Worm (Caenorhabditis elegans) whole organism, L4/young adult: ENCODE measurements around the gene irld-61.

Experiments
- W03F9.2 ChIP-seq: fragments of 150-350 bp; optimal IDR thresholded peaks from 2 replicates; lab custom pipeline; 2014; ENCODE audit warnings: missing biosample characterization, missing genetic modification characterization
- dao-5 ChIP-seq: sonication (generic microtip); optimal IDR thresholded peaks from 2 replicates; lab custom pipeline; 2016; ENCODE audit warnings: missing genotype, missing genetic modification characterization, moderate library complexity, missing compliant biosample characterization
- him-1 ChIP-seq: sonication (generic microtip); optimal IDR thresholded peaks from 2 replicates; lab custom pipeline; 2016; ENCODE audit warnings: missing genotype, missing genetic modification reagents, missing genetic modification characterization, missing compliant biosample characterization

The irld-61 gene

DNA sequence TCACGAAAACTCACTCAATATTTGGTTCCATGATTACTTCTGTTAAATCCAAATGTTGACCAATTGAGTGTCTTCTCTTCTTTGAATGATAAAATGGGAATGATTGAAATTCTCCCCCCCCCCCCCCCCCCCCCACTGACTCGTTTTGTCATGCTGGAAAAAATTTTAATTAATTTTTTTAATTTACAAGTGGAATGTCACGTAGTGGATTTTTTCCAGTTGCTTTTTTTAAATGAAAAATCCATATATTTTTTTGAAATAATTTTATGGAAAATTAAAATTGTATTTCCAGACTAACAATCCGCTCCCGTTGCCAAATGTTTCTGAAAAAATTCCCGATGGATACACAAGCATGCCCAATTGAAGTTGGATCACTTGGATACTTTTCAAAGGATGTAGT lies 25.1 kb downstream of the irld-61 start, which contains the start of gene BE10.1:
BE10.1 (minus strand) TSS at position 101 of the 400 bp plus-strand sequence.
- no peak for TF ChIP-seq dao-5 (tag; lab: Kevin White, UChicago)
- TF ChIP-seq W03F9.2 (tag; lab: Kevin White, UChicago), result no peak
- TF ChIP-seq him-1 (tag; lab: Kevin White, UChicago), result no peak

DNA sequence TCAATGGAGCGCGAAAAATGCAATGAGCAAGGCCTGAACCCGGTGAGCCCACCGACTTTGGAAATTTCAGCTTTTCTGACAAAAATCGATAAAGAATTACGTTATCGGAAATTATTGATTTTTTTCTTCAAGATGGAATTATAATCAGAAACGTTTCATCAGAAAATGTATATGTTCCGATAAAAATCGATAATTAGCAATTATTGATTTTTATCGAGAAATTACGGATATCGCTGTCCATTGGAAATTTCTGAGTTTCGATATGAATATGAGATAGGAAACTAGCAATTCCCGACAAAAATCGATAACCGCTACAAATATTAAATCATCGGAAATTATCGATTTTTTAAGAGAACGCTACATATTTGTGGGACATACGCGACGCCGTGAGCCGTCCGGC lies 29.8 kb downstream of the irld-61 start:
- TF ChIP-seq dao-5 (tag; lab: Kevin White, UChicago) (no peak), W03F9.2 (tag; lab: Kevin White, UChicago) (no peak), him-1 (tag; lab: Kevin White, UChicago) (no peak)

DNA sequence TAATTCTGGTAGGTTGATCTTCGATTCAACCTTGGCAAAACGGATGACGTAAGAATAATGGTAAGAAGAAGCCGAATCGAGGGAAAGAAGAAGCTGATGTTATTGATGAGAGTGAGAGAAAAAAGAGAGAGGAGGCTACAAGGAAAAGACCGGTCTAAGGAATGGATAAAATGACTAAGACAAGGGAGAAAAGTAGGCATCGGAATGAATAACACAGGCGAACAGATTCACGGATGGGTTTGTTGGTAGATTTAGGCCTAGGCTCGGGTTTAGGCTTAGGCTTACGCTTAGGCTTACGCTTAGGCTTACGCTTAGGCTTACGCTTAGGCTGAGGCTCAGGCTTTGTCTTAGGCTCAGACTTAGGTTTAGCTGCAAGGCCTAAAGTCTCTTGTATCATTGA lies 34.1 kb downstream of the irld-61 start, which contains the start of gene agmo-1:
agmo-1 (minus strand) TSS at position 101 of the 400 bp plus-strand sequence.
- TF ChIP-seq dao-5 (tag; lab: Kevin White, UChicago) (no peak), him-1 (tag; lab: Kevin White, UChicago) (no peak), W03F9.2 (tag; lab: Kevin White, UChicago) (no peak)

DNA sequence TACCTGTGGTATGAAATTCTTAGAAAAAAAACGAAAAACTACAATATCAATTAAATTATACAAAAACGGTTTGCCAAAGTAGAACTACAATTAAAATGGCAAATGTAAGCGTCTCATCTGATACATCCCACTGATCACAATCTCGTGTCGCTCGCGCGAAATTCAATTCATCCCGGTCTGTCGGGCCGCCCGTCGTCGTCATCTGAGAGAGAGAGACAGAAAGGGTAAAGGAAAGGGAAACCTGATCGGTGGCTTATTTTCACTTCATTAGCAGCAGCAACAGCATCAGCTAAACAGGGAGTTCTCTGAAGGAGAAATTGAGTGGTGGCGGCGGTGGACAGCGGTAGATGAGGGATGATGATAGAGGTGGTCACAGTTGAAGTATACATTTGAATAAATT lies 36.2 kb downstream of the irld-61 start:
- TF ChIP-seq W03F9.2 (tag; lab: Kevin White, UChicago), result no peak
- TF ChIP-seq dao-5 (tag; lab: Kevin White, UChicago), result no peak
- TF ChIP-seq him-1 (tag; lab: Kevin White, UChicago), result no peak

DNA sequence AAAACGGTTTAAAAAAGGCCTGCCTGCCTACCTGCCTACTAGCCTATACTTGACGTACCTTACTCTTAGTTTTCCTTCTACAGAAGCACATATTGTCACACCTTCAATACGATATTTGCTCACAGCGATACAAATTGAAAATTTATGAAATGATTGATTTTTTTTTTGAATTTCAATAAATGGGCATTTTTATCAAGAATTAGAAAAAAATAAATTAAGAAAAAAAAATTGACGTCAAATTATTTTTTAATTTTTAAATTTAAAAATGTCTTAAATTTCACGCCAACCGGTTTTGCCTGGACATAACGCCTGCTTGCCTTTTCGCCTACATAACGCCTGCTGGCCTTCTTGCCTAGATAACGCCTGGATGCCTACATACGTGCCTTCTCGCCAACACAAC lies 42.4 kb downstream of the irld-61 start, which contains the start of gene BE10.5:
BE10.5 (minus strand) TSS at position 101 of the 400 bp plus-strand sequence.
- TF ChIP-seq dao-5 (tag; lab: Kevin White, UChicago), result no peak
- TF ChIP-seq W03F9.2 (tag; lab: Kevin White, UChicago), result no peak
- no peak for TF ChIP-seq him-1 (tag; lab: Kevin White, UChicago)

DNA sequence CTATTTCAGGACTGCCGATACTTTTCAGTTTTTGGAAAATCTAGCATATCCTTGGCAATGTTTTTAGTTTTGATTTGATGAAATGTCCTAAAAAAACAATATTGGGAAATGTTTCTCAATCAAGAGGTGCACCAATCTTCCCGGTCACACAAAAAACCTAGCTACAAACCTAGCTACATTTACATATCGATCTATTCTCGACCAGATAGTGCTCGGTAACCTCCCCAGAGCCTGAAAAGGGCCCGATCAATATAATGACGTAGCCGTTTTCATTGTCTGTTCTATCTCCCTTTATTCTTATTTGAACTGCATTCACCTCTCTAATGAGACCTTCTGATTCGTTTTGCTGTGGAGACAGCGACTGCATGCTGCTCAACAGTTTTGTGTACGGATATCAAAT lies 43.4 kb downstream of the irld-61 start, which contains the start of gene BE10.3:
BE10.3 (plus strand) TSS at position 301 of the 400 bp plus-strand sequence.
- TF ChIP-seq him-1 (tag; lab: Kevin White, UChicago) (no peak), dao-5 (tag; lab: Kevin White, UChicago) (no peak), W03F9.2 (tag; lab: Kevin White, UChicago) (no peak)

DNA sequence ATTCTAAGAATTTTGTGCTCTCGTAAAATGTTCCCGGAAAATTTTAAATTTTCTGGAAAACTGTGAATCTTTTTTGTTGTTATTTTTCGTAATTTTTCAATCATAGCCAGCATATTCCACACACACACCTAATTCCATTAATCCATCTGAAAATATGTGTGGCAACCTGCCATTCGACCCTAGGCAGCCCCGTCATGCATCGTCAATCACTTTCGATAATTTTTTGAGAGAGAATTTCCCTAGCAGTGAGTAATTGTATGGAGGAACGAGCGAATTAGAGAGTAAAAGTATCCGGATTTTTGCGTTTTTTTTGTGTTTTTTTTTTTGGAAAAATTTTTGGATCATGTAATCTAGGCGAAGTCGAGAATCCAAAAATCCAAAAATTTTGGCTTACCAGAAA lies 48.8 kb downstream of the irld-61 start, which contains the start of gene BE10.4:
BE10.4 (plus strand) TSS at position 301 of the 400 bp plus-strand sequence.
- TF ChIP-seq W03F9.2 (tag; lab: Kevin White, UChicago) (no peak), him-1 (tag; lab: Kevin White, UChicago) (no peak), dao-5 (tag; lab: Kevin White, UChicago) (no peak)

DNA sequence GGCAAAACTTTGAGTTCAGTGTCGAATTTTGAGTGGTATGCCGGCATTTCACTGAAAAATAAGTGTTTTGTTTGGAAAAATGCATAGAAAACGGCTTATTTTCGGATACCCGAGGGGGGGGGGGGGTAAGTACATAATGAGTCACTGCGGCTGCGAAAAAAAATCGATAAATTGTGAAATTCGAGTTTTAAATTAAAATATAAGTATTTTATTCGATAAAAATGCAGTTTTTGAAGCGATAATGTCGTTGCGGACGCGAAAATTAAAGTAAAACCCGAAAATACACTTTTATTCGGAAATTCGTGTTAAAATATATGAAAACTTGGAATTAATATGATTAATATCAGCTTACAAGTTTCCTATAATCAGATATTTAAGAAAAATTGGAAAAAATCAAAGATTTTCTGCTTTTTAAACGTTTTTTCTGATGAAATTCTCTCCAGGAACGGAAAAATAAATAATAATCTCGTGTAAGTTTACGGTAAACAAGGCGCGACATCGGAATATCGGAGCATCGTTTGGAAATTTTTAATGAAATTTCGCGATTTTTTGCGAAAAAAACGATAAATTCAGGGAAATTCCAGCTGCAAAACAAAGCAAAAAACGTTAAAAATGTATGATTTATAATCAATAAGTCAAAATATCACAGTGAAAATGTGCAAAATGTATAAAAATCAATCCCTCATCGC lies 53.8 kb downstream of the irld-61 start, which contains the start of gene arx-5:
arx-5 (minus strand) TSS at position 51 of the 689 bp plus-strand sequence.
- TF ChIP-seq him-1 (tag; lab: Kevin White, UChicago) (no peak), W03F9.2 (tag; lab: Kevin White, UChicago) (no peak), dao-5 (tag; lab: Kevin White, UChicago) (no peak)
